Fruit fly (Drosophila melanogaster) whole organism, prepupa: ENCODE results near the gene Mrp4.
A peak's percentile ranks its signal among the peaks of the same experiment; 100 is the strongest.

Experiments used
- CG10631 ChIP-seq: fragments of 200-800 bp; sonication (Bioruptor generic); optimal IDR thresholded peaks from 2 replicates; lab custom pipeline; 2016; ENCODE audit warnings: missing biosample characterization, missing genetic modification characterization
- CG10669 ChIP-seq: fragments of 200-800 bp; sonication (Bioruptor generic); optimal IDR thresholded peaks from 3 replicates; lab custom pipeline; 2018; ENCODE audit warnings: missing biosample characterization, mild to moderate bottlenecking, missing genetic modification characterization, moderate library complexity
- CG11762 ChIP-seq: fragments of 200-800 bp; sonication (Bioruptor generic); optimal IDR thresholded peaks from 3 replicates; lab custom pipeline; 2016; ENCODE audit warnings: missing biosample characterization, missing genetic modification characterization; ENCODE audit not compliant: insufficient read depth
- CG11902 ChIP-seq: fragments of 200-800 bp; sonication (Bioruptor generic); optimal IDR thresholded peaks from 3 replicates; lab custom pipeline; 2016; ENCODE audit warnings: missing biosample characterization, missing genetic modification characterization
- CG15336 ChIP-seq: fragments of 200-800 bp; sonication (Bioruptor generic); IDR thresholded peaks from 2 replicates; pipeline ENCODE4 v1.3.6; 2022; ENCODE audit warnings: missing biosample characterization, missing genetic modification characterization
- CG1621 ChIP-seq: fragments of 200-800 bp; sonication (Bioruptor generic); optimal IDR thresholded peaks from 3 replicates; lab custom pipeline; 2018; ENCODE audit warnings: missing biosample characterization, mild to moderate bottlenecking, missing genetic modification characterization
- CG32006 ChIP-seq: fragments of 200-800 bp; sonication (Bioruptor generic); optimal IDR thresholded peaks from 3 replicates; lab custom pipeline; 2017; ENCODE audit warnings: missing biosample characterization, mild to moderate bottlenecking, missing genetic modification characterization
- CG34406 ChIP-seq: fragments of 200-800 bp; sonication (Bioruptor generic); optimal IDR thresholded peaks from 3 replicates; lab custom pipeline; 2016; ENCODE audit warnings: missing biosample characterization, missing genetic modification characterization
- CG4318 ChIP-seq: fragments of 200-800 bp; sonication (Bioruptor generic); optimal IDR thresholded peaks from 3 replicates; lab custom pipeline; 2017; ENCODE audit warnings: missing biosample characterization, mild to moderate bottlenecking, missing genetic modification characterization
- CG6163 ChIP-seq: fragments of 200-800 bp; sonication (Bioruptor generic); IDR thresholded peaks from 3 replicates; pipeline ENCODE4 v1.3.6; 2022; ENCODE audit warnings: missing biosample characterization, missing genetic modification characterization
- CG6276 ChIP-seq: fragments of 200-800 bp; sonication (Bioruptor generic); optimal IDR thresholded peaks from 2 replicates; lab custom pipeline; 2017; ENCODE audit warnings: missing biosample characterization, mild to moderate bottlenecking, missing genetic modification characterization
- CG6854 ChIP-seq: fragments of 200-800 bp; sonication (Bioruptor generic); optimal IDR thresholded peaks from 2 replicates; lab custom pipeline; 2017; ENCODE audit warnings: missing biosample characterization, mild to moderate bottlenecking, missing genetic modification characterization
- CG7368 ChIP-seq: fragments of 200-800 bp; sonication (Bioruptor generic); optimal IDR thresholded peaks from 3 replicates; lab custom pipeline; 2016; ENCODE audit warnings: missing biosample characterization, missing genetic modification characterization
- CG8119 ChIP-seq: fragments of 200-800 bp; sonication (Bioruptor generic); IDR thresholded peaks from 3 replicates; pipeline ENCODE4 v1.3.6; 2022; ENCODE audit warnings: missing biosample characterization, missing genetic modification characterization
- CG8319 ChIP-seq: fragments of 200-800 bp; sonication (Bioruptor generic); optimal IDR thresholded peaks from 3 replicates; lab custom pipeline; 2016; ENCODE audit warnings: missing biosample characterization, missing genetic modification characterization
- CG8632 ChIP-seq: fragments of 200-800 bp; sonication (Bioruptor generic); optimal IDR thresholded peaks from 3 replicates; lab custom pipeline; 2016; ENCODE audit warnings: missing biosample characterization, missing genetic modification characterization
- Eip78C ChIP-seq: fragments of 200-800 bp; sonication (Bioruptor generic); peaks from one replicate; lab custom pipeline; 2016; ENCODE audit warnings: missing biosample characterization, missing genetic modification characterization
- Eip93F ChIP-seq: fragments of 200-800 bp; sonication (Bioruptor generic); optimal IDR thresholded peaks from 2 replicates; lab custom pipeline; 2016; ENCODE audit warnings: missing biosample characterization, mild to moderate bottlenecking, missing genetic modification characterization
- Ets21C ChIP-seq: fragments of 200-800 bp; sonication (Bioruptor generic); optimal IDR thresholded peaks from 3 replicates; lab custom pipeline; 2016; ENCODE audit warnings: missing biosample characterization, missing genetic modification characterization
- Hr38 ChIP-seq: sonication (Bioruptor generic); optimal IDR thresholded peaks from 2 replicates; lab custom pipeline; 2016; ENCODE audit warnings: missing biosample characterization, missing genetic modification characterization
- Hr39 ChIP-seq: fragments of 200-800 bp; sonication (Bioruptor generic); optimal IDR thresholded peaks from 2 replicates; lab custom pipeline; 2016; ENCODE audit warnings: missing biosample characterization, missing genetic modification characterization
- Hr4 ChIP-seq: fragments of 200-800 bp; sonication (Bioruptor generic); optimal IDR thresholded peaks from 3 replicates; lab custom pipeline; 2016; ENCODE audit warnings: missing biosample characterization, missing genetic modification characterization
- OdsH ChIP-seq: fragments of 200-800 bp; sonication (Bioruptor generic); optimal IDR thresholded peaks from 3 replicates; lab custom pipeline; 2016; ENCODE audit warnings: missing biosample characterization, missing genetic modification characterization
- Smox ChIP-seq: fragments of 200-800 bp; sonication (Bioruptor generic); optimal IDR thresholded peaks from 3 replicates; lab custom pipeline; 2016; ENCODE audit warnings: missing biosample characterization, missing genetic modification characterization
- Sox102F ChIP-seq: fragments of 200-800 bp; sonication (Bioruptor generic); optimal IDR thresholded peaks from 2 replicates; lab custom pipeline; 2016; ENCODE audit warnings: missing biosample characterization, mild to moderate bottlenecking, missing genetic modification characterization
- Sox14 ChIP-seq: fragments of 200-800 bp; sonication (Bioruptor generic); optimal IDR thresholded peaks from 3 replicates; lab custom pipeline; 2016; ENCODE audit warnings: missing biosample characterization, missing genetic modification characterization
- Sox15 ChIP-seq: fragments of 200-800 bp; sonication (Bioruptor generic); optimal IDR thresholded peaks from 3 replicates; lab custom pipeline; 2016; ENCODE audit warnings: missing biosample characterization, missing genetic modification characterization
- achi ChIP-seq: fragments of 200-800 bp; sonication (Bioruptor generic); optimal IDR thresholded peaks from 3 replicates; lab custom pipeline; 2016; ENCODE audit warnings: missing biosample characterization, missing genetic modification characterization
- acj6 ChIP-seq: fragments of 200-800 bp; sonication (Bioruptor generic); optimal IDR thresholded peaks from 3 replicates; lab custom pipeline; 2016; ENCODE audit warnings: missing biosample characterization, missing genetic modification characterization
- dac ChIP-seq: fragments of 200-800 bp; sonication (Bioruptor generic); optimal IDR thresholded peaks from 2 replicates; lab custom pipeline; 2017; ENCODE audit warnings: missing biosample characterization, mild to moderate bottlenecking, missing genetic modification characterization
- dsx ChIP-seq: fragments of 200-800 bp; optimal IDR thresholded peaks from 3 replicates; lab custom pipeline; 2019; ENCODE audit warnings: missing biosample characterization, mild to moderate bottlenecking, missing genetic modification characterization, moderate library complexity; ENCODE audit not compliant: poor library complexity, severe bottlenecking
- eg ChIP-seq: fragments of 200-800 bp; sonication (Bioruptor generic); IDR thresholded peaks from 3 replicates; pipeline ENCODE4 v1.3.6; 2022; ENCODE audit warnings: missing biosample characterization, missing genetic modification characterization
- fd59A ChIP-seq: fragments of 200-800 bp; sonication (Bioruptor generic); optimal IDR thresholded peaks from 2 replicates; lab custom pipeline; 2017; ENCODE audit warnings: missing biosample characterization, mild to moderate bottlenecking, missing genetic modification characterization, missing genetic modification reagents
- fd85E ChIP-seq: fragments of 200-800 bp; sonication (Bioruptor generic); optimal IDR thresholded peaks from 3 replicates; lab custom pipeline; 2016; ENCODE audit warnings: missing biosample characterization, missing genetic modification characterization
- fkh ChIP-seq: fragments of 200-800 bp; sonication (Bioruptor generic); optimal IDR thresholded peaks from 3 replicates; lab custom pipeline; 2017; ENCODE audit warnings: missing biosample characterization, mild to moderate bottlenecking, missing genetic modification characterization, moderate library complexity
- lz ChIP-seq: fragments of 200-800 bp; sonication (Bioruptor generic); optimal IDR thresholded peaks from 3 replicates; lab custom pipeline; 2016; ENCODE audit warnings: missing biosample characterization, missing genetic modification characterization
- pdm3 ChIP-seq: fragments of 200-800 bp; sonication (Bioruptor generic); optimal IDR thresholded peaks from 3 replicates; lab custom pipeline; 2016; ENCODE audit warnings: missing biosample characterization, missing genetic modification characterization
- salr ChIP-seq, 2 experiments: fragments of 200-800 bp; sonication (Bioruptor generic); optimal IDR thresholded peaks; 3 replicates each; lab custom pipeline; 2016 to 2018; ENCODE audit warnings: missing biosample characterization in 2 of 2, missing genetic modification characterization in 2 of 2, mild to moderate bottlenecking in 1 of 2
- ss ChIP-seq, 2 experiments: fragments of 200-800 bp; sonication (Bioruptor generic); optimal IDR thresholded peaks; 2 replicates in 1 of 2; 3 replicates in 1 of 2; lab custom pipeline; 2017 to 2018; ENCODE audit warnings: mild to moderate bottlenecking in 2 of 2, missing biosample characterization in 2 of 2, missing genetic modification characterization in 2 of 2, moderate library complexity in 1 of 2
- svp ChIP-seq: fragments of 200-800 bp; sonication (Bioruptor generic); peaks from one replicate; lab custom pipeline; 2016; ENCODE audit warnings: missing biosample characterization, missing genetic modification characterization
- topi ChIP-seq: fragments of 200-800 bp; sonication (Bioruptor generic); optimal IDR thresholded peaks from 3 replicates; lab custom pipeline; 2016; ENCODE audit warnings: missing biosample characterization, missing genetic modification characterization
- vri ChIP-seq: fragments of 200-800 bp; sonication (Bioruptor generic); optimal IDR thresholded peaks from 3 replicates; lab custom pipeline; 2016; ENCODE audit warnings: missing biosample characterization, mild to moderate bottlenecking, missing genetic modification characterization

Gene Mrp4

DNA sequence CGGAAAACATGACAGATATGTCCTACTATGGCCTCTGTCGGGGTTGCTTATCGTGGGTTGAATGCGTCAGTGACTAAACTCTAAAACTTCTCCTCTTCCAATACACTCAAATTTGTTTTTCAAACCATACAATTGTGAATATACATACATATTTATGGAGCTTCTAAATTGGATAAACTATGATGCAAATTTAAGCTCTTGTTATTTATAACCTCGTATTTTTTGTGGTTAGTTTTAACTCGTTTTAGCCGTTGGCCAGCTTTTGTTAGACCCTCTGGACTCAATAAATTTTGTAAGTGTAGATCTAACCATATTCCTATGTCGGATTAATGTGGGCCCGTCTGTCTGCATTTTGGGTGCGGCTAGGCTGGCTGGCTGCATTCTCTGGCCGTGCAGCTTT is 48.3 kb downstream of the Mrp4 start (continued):
- TF ChIP-seq topi (GFP tag; lab: Kevin White, UChicago) (no peak), CG11902 (GFP tag; lab: Kevin White, UChicago) (no peak), CG6163 (peak; percentile 31; the same call in 1 of the 3 replicates), OdsH (GFP tag; lab: Kevin White, UChicago) (peak; percentile 4), ss (GFP tag; optimal IDR thresholded peaks at IDR 0.05; lab: Kevin White, UChicago) (no peak), acj6 (peak; percentile 15), CG4318 (GFP tag; lab: Kevin White, UChicago) (no peak), Ets21C (no peak), Smox (GFP tag; lab: Kevin White, UChicago) (no peak), vri (GFP tag; lab: Kevin White, UChicago) (no peak), Hr39 (GFP tag; lab: Kevin White, UChicago) (no peak), CG6276 (GFP tag; lab: Kevin White, UChicago) (peak; percentile 55), CG15336 (peak; percentile 52), Hr38 (GFP tag; lab: Kevin White, UChicago) (no peak)

DNA sequence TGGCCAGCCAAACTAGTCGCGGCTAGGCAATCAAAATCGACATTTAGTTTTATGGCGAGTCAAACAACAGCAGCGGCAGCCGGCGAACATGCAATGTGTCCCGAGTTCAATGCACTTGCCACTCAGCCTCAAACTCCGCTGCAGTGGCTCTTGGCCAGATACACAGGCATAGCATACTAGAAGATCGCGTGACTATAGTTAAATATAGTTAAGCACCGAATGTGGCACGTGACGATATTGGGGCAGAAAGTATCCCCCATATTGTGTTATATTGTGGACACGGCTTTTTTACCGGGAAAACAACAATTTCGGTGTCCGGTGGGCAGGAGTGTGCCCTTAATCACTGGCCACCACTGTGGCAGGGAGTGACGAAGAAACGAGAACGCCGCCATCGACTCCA is 48.8 kb downstream of the Mrp4 start:
- TF ChIP-seq eg (GFP tag; lab: Robert Waterston, UW): peak; percentile 51; the same call in 2 of the 3 replicates
- TF ChIP-seq Sox15 (GFP tag; lab: Kevin White, UChicago): no peak
- no peak for TF ChIP-seq fd85E
- TF ChIP-seq Eip78C (GFP tag; lab: Kevin White, UChicago): peak; percentile 4
- TF ChIP-seq CG6163: no peak; the same call in 2 of the 3 replicates
- TF ChIP-seq CG6276 (GFP tag; lab: Kevin White, UChicago): peak; percentile 10
- no peak for TF ChIP-seq CG6854 (GFP tag; lab: Kevin White, UChicago)
- TF ChIP-seq ss (GFP tag; optimal IDR thresholded peaks at IDR 0.05; lab: Kevin White, UChicago): peak in 1 of 2 experiments; percentile 84
- peak; percentile 11; the same call in 1 of the 2 replicates for TF ChIP-seq CG15336

DNA sequence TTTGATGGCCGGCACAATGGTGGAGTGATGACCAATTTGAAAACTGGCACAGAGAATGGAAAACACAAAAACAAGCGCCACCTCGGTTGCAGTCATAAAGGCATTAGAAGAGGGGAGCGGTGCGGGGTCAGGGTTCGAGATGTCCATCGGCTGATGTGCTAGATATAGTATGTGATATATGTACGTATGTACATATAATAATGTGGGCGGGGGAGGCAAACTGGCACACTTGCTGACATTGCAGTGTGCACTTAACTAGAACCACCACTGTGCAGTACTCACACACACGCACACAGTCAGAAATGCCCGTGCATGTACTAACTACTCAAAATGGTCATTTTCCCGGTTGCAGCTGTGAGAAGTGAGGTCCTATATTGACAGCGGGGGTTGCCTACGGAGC is 49.8 kb downstream of the Mrp4 start:
- TF ChIP-seq CG15336: peak; percentile 28; the same call in 1 of the 2 replicates
- no peak for TF ChIP-seq CG8632
- peak; percentile 32 for TF ChIP-seq Eip78C (GFP tag; lab: Kevin White, UChicago)
- peak; percentile 1 for TF ChIP-seq CG10631 (GFP tag; lab: Kevin White, UChicago)

DNA sequence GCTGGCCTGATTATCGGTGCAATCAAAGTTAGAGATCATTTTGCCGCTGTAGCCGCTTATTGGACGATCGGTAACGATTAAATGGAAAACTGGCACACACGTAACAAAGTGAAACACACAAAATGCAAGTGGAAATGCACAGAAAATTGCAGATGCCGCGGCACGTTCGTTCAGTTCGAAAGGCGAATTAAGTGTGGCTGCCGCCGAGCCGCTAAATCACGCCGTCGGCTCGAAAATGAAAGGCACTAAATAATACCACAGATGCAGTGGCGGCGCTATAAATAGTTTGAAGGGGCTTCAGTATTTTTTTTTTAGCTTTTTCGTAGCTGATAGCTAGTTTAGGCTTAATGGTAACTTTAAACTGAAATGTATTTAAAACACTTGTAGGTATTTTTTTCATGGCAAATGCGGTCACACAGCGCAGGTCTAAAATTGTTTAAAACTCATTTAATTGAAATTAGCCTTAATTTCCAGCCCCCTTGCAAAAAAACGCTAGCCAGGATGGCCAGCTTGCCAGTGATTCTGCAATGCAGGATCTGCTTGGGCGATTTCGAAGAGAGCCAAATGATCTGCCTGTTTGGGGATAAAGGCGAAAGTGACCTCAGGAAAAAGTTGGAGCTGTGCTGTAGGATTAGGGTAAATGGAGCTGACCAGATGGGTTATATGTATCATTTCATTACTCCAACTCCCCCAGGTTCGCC is 50.8 kb downstream of the Mrp4 start, which contains the start of the genes Jupiter and CG14710:
Jupiter (minus strand) TSS at position 198 of the 701 bp plus-strand sequence.
CG14710 (plus strand) TSS at position 382 of the 701 bp plus-strand sequence.
- no peak for TF ChIP-seq Smox (GFP tag; lab: Kevin White, UChicago)
- TF ChIP-seq OdsH (GFP tag; lab: Kevin White, UChicago): peak; percentile 47
- no peak for TF ChIP-seq Eip93F
- TF ChIP-seq fd59A (GFP tag; lab: Kevin White, UChicago): no peak
- peak; percentile 67 for TF ChIP-seq Sox14 (GFP tag; lab: Kevin White, UChicago)
- peak; percentile 36 for TF ChIP-seq topi (GFP tag; lab: Kevin White, UChicago)
- no peak for TF ChIP-seq CG32006
- TF ChIP-seq CG10669 (GFP tag; lab: Kevin White, UChicago): no peak
- TF ChIP-seq CG8119 (GFP tag; lab: Robert Waterston, UW): peak; percentile 37; the same call in 1 of the 3 replicates
- TF ChIP-seq CG11762: peak; percentile 27
- TF ChIP-seq Hr4 (GFP tag; lab: Kevin White, UChicago): peak; percentile 37
- peak; percentile 70; the same call in 2 of the 3 replicates for TF ChIP-seq eg (GFP tag; lab: Robert Waterston, UW)
- peak; percentile 64 for TF ChIP-seq Ets21C
- TF ChIP-seq pdm3 (GFP tag; lab: Kevin White, UChicago): no peak
- TF ChIP-seq CG10631 (GFP tag; lab: Kevin White, UChicago): no peak
- TF ChIP-seq Eip78C (GFP tag; lab: Kevin White, UChicago): peak; percentile 68
- peak; percentile 30 for TF ChIP-seq achi (GFP tag; lab: Kevin White, UChicago)
- peak; percentile 39 for TF ChIP-seq CG1621 (tag; lab: Kevin White, UChicago)
- TF ChIP-seq Hr38 (GFP tag; lab: Kevin White, UChicago): no peak
- TF ChIP-seq CG6163: no peak
- TF ChIP-seq salr (GFP tag; optimal IDR thresholded peaks at IDR 0.05; lab: Kevin White, UChicago): peak in 1 of 2 experiments; percentile 16
- TF ChIP-seq CG34406: no peak
- no peak for TF ChIP-seq CG4318 (GFP tag; lab: Kevin White, UChicago)
- no peak for TF ChIP-seq fkh (GFP tag; lab: Kevin White, UChicago)
- peak; percentile 51 for TF ChIP-seq dsx (GFP tag; lab: Kevin White, UChicago)
- peak; percentile 6 for TF ChIP-seq CG7368 (GFP tag; lab: Kevin White, UChicago)
- TF ChIP-seq lz: peak; percentile 73
- peak; percentile 54 for TF ChIP-seq CG6854 (GFP tag; lab: Kevin White, UChicago)
- TF ChIP-seq Sox102F (GFP tag; lab: Kevin White, UChicago): no peak
- no peak for TF ChIP-seq CG8319
- no peak for TF ChIP-seq dac (GFP tag; lab: Kevin White, UChicago)
- no peak for TF ChIP-seq svp (GFP tag; lab: Kevin White, UChicago)
